Worm (Caenorhabditis elegans) whole organism, L3 larva: ENCODE data around the gene M03A8.3.

ENCODE experiments used
- R02D3.7 ChIP-seq: fragments of 150-350 bp; optimal IDR thresholded peaks from 2 replicates; lab custom pipeline; 2014; ENCODE audit warnings: missing biosample characterization, missing genetic modification characterization
- ZK546.5 ChIP-seq: sonication (generic microtip); optimal IDR thresholded peaks from 2 replicates; lab custom pipeline; 2017; ENCODE audit warnings: missing biosample characterization, missing genetic modification characterization
- aly-2 ChIP-seq: fragments of 150-350 bp; optimal IDR thresholded peaks from 2 replicates; lab custom pipeline; 2014; ENCODE audit warnings: missing biosample characterization, missing genetic modification characterization
- ama-1 ChIP-seq: fragments of 150-350 bp; optimal IDR thresholded peaks from 2 replicates; lab custom pipeline; 2018
- ceh-16 ChIP-seq: sonication (generic microtip); optimal IDR thresholded peaks from 2 replicates; lab custom pipeline; 2017; ENCODE audit warnings: missing biosample characterization, missing genetic modification characterization
- ceh-28 ChIP-seq: fragments of 150-350 bp; optimal IDR thresholded peaks from 2 replicates; lab custom pipeline; 2014; ENCODE audit warnings: missing biosample characterization, missing genetic modification reagents, missing genetic modification characterization
- ceh-82 ChIP-seq: fragments of 150-350 bp; optimal IDR thresholded peaks from 2 replicates; lab custom pipeline; 2014; ENCODE audit warnings: missing biosample characterization, missing genetic modification characterization
- ceh-9 ChIP-seq: sonication (generic microtip); optimal IDR thresholded peaks from 2 replicates; lab custom pipeline; 2018; ENCODE audit warnings: missing biosample characterization, missing genetic modification characterization
- daf-12 ChIP-seq: fragments of 150-350 bp; optimal IDR thresholded peaks from 2 replicates; lab custom pipeline; 2014; ENCODE audit warnings: missing biosample characterization, missing genetic modification reagents, missing genetic modification characterization
- egl-27 ChIP-seq: sonication (generic microtip); optimal IDR thresholded peaks from 4 replicates; lab custom pipeline; 2017; ENCODE audit warnings: missing biosample characterization, missing genetic modification reagents, missing genetic modification characterization
- egl-5 ChIP-seq: fragments of 150-350 bp; optimal IDR thresholded peaks from 2 replicates; lab custom pipeline; 2017; ENCODE audit warnings: missing biosample characterization, missing genetic modification reagents, missing genetic modification characterization, inconsistent platforms
- elt-1 ChIP-seq: fragments of 150-350 bp; optimal IDR thresholded peaks from 2 replicates; lab custom pipeline; 2014; ENCODE audit warnings: missing biosample characterization, missing genetic modification characterization
- elt-2 ChIP-seq: sonication (generic microtip); optimal IDR thresholded peaks from 2 replicates; lab custom pipeline; 2016; ENCODE audit warnings: missing genetic modification reagents, mild to moderate bottlenecking, missing genetic modification characterization, missing compliant biosample characterization
- elt-3 ChIP-seq, 3 experiments: fragments of 150-350 bp in 1 of 3; sonication (generic microtip) in 2 of 3; optimal IDR thresholded peaks; 2 replicates in 2 of 3; 4 replicates in 1 of 3; lab custom pipeline; 2014 to 2017; ENCODE audit warnings: missing biosample characterization in 3 of 3, missing genetic modification characterization in 3 of 3
- eor-1 ChIP-seq, 2 experiments: fragments of 150-350 bp; optimal IDR thresholded peaks; 2 replicates each; lab custom pipeline; 2014 to 2018; ENCODE audit warnings: missing biosample characterization in 2 of 2, missing genetic modification characterization in 2 of 2
- fkh-10 ChIP-seq: sonication (generic microtip); optimal IDR thresholded peaks from 2 replicates; lab custom pipeline; 2017; ENCODE audit warnings: missing biosample characterization, missing genetic modification reagents, missing genetic modification characterization
- fkh-2 ChIP-seq: fragments of 150-350 bp; optimal IDR thresholded peaks from 2 replicates; lab custom pipeline; 2014; ENCODE audit warnings: missing biosample characterization, missing genetic modification reagents, missing genetic modification characterization
- fos-1 ChIP-seq: fragments of 150-350 bp; optimal IDR thresholded peaks from 2 replicates; lab custom pipeline; 2014; ENCODE audit warnings: missing biosample characterization, missing genetic modification characterization
- hmg-11 ChIP-seq: sonication (generic microtip); optimal IDR thresholded peaks from 2 replicates; lab custom pipeline; 2016; ENCODE audit warnings: missing genetic modification characterization, missing compliant biosample characterization
- jun-1 ChIP-seq: fragments of 150-350 bp; optimal IDR thresholded peaks from 2 replicates; lab custom pipeline; 2014; ENCODE audit warnings: missing biosample characterization, missing genetic modification reagents, missing genetic modification characterization
- lin-15B ChIP-seq: fragments of 150-350 bp; optimal IDR thresholded peaks from 2 replicates; lab custom pipeline; 2014; ENCODE audit warnings: missing biosample characterization, missing genetic modification characterization
- lin-39 ChIP-seq: fragments of 150-350 bp; optimal IDR thresholded peaks from 2 replicates; lab custom pipeline; 2018; ENCODE audit warnings: missing biosample characterization, missing genetic modification reagents, missing genetic modification characterization
- lsy-12 ChIP-seq: sonication (generic microtip); optimal IDR thresholded peaks from 2 replicates; lab custom pipeline; 2016; ENCODE audit warnings: mild to moderate bottlenecking, missing genetic modification characterization, missing compliant biosample characterization
- mdl-1 ChIP-seq: fragments of 150-350 bp; optimal IDR thresholded peaks from 2 replicates; lab custom pipeline; 2014; ENCODE audit warnings: missing biosample characterization, missing genetic modification characterization
- mml-1 ChIP-seq: fragments of 150-350 bp; sonication (generic microtip); optimal IDR thresholded peaks from 3 replicates; lab custom pipeline; 2014; ENCODE audit warnings: missing biosample characterization, missing genetic modification characterization
- nfya-1 ChIP-seq: sonication (generic microtip); optimal IDR thresholded peaks from 2 replicates; lab custom pipeline; 2017; ENCODE audit warnings: missing genetic modification characterization, mild to moderate bottlenecking, missing compliant biosample characterization, antibody characterized with exemption, moderate library complexity; ENCODE audit not compliant: insufficient read depth
- nhr-11 ChIP-seq: fragments of 150-350 bp; optimal IDR thresholded peaks from 2 replicates; lab custom pipeline; 2014; ENCODE audit warnings: missing biosample characterization, missing genetic modification characterization
- nhr-12 ChIP-seq: fragments of 150-350 bp; optimal IDR thresholded peaks from 2 replicates; lab custom pipeline; 2014; ENCODE audit warnings: missing biosample characterization, missing genetic modification characterization
- nhr-23 ChIP-seq: fragments of 150-350 bp; optimal IDR thresholded peaks from 2 replicates; lab custom pipeline; 2014; ENCODE audit warnings: missing biosample characterization, missing genetic modification reagents, missing genetic modification characterization
- nhr-237 ChIP-seq: fragments of 150-350 bp; optimal IDR thresholded peaks from 2 replicates; lab custom pipeline; 2014; ENCODE audit warnings: missing biosample characterization, missing genetic modification characterization
- nhr-25 ChIP-seq: sonication (generic microtip); optimal IDR thresholded peaks from 2 replicates; lab custom pipeline; 2017; ENCODE audit warnings: missing biosample characterization, missing genetic modification characterization
- nhr-28 ChIP-seq: fragments of 150-350 bp; optimal IDR thresholded peaks from 2 replicates; lab custom pipeline; 2014; ENCODE audit warnings: missing biosample characterization, missing genetic modification characterization
- nhr-43 ChIP-seq: sonication (generic microtip); optimal IDR thresholded peaks from 2 replicates; lab custom pipeline; 2016; ENCODE audit warnings: mild to moderate bottlenecking, missing genetic modification characterization, missing compliant biosample characterization; ENCODE audit not compliant: poor library complexity, severe bottlenecking
- nhr-67 ChIP-seq: fragments of 150-350 bp; optimal IDR thresholded peaks from 2 replicates; lab custom pipeline; 2014; ENCODE audit warnings: missing biosample characterization, missing genetic modification characterization
- nhr-76 ChIP-seq: fragments of 150-350 bp; sonication (generic microtip); optimal IDR thresholded peaks from 5 replicates; lab custom pipeline; 2014; ENCODE audit warnings: missing biosample characterization, missing genetic modification characterization
- nhr-77 ChIP-seq: fragments of 150-350 bp; optimal IDR thresholded peaks from 2 replicates; lab custom pipeline; 2014; ENCODE audit warnings: missing biosample characterization, missing genetic modification characterization
- pha-4 ChIP-seq: fragments of 150-350 bp; optimal IDR thresholded peaks from 2 replicates; lab custom pipeline; 2014; ENCODE audit warnings: missing biosample characterization, missing genetic modification reagents, missing genetic modification characterization
- pqm-1 ChIP-seq: fragments of 150-350 bp; optimal IDR thresholded peaks from 2 replicates; lab custom pipeline; 2017; ENCODE audit warnings: missing biosample characterization, missing genetic modification characterization, inconsistent platforms
- sea-2 ChIP-seq: fragments of 150-350 bp; sonication (generic microtip); optimal IDR thresholded peaks from 4 replicates; lab custom pipeline; 2014; ENCODE audit warnings: missing biosample characterization, missing genetic modification reagents, missing genetic modification characterization
- skn-1 ChIP-seq: fragments of 150-350 bp; optimal IDR thresholded peaks from 2 replicates; lab custom pipeline; 2014; ENCODE audit warnings: missing biosample characterization, missing genetic modification characterization
- snpc-4 ChIP-seq: fragments of 150-350 bp; optimal IDR thresholded peaks from 2 replicates; lab custom pipeline; 2014; ENCODE audit warnings: missing biosample characterization, missing genetic modification characterization
- tbx-2 ChIP-seq: sonication (generic microtip); optimal IDR thresholded peaks from 2 replicates; lab custom pipeline; 2016; ENCODE audit warnings: mild to moderate bottlenecking, missing genetic modification characterization, missing compliant biosample characterization
- unc-39 ChIP-seq: sonication (generic microtip); optimal IDR thresholded peaks from 4 replicates; lab custom pipeline; 2017; ENCODE audit warnings: missing biosample characterization, missing genetic modification characterization
- unc-62 ChIP-seq: fragments of 150-350 bp; sonication (generic microtip); optimal IDR thresholded peaks from 4 replicates; lab custom pipeline; 2014; ENCODE audit warnings: missing biosample characterization, missing genetic modification reagents, missing genetic modification characterization
- zag-1 ChIP-seq: fragments of 150-350 bp; optimal IDR thresholded peaks from 2 replicates; lab custom pipeline; 2014; ENCODE audit warnings: missing biosample characterization, missing genetic modification characterization
- ztf-11 ChIP-seq: fragments of 150-350 bp; optimal IDR thresholded peaks from 2 replicates; lab custom pipeline; 2014; ENCODE audit warnings: missing biosample characterization, missing genetic modification characterization
- ztf-4 ChIP-seq: fragments of 150-350 bp; optimal IDR thresholded peaks from 2 replicates; lab custom pipeline; 2014; ENCODE audit warnings: missing biosample characterization, missing genetic modification characterization

Gene M03A8.3

DNA sequence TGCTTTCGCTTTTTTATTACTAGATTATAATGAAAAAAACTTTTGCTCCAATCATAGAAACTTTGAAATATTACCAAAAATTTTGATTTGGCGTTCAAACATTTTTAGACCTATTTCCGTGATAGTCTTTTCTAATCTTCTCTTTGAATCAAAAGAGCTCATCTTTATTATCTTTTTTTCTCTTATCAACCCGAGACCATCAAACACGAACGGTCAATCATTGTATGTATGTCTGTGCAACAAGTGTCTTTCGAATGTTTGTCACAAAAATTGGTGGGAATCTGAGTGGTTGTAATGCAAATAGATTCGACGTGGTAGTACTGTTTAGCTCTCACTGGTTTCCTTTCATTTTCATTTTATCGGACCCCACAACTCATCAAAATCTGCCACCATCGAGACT lies at the start of gene M03A8.3:
TSS of gene M03A8.3 (plus strand) at position 278 of the 400 bp plus-strand sequence.
- TF ChIP-seq ZK546.5 (no peak), tbx-2 (tag; lab: Kevin White, UChicago) (no peak), elt-2 (tag; lab: Kevin White, UChicago) (peak; percentile 48), pqm-1 (tag; lab: Kevin White, UChicago) (peak; percentile 1), egl-27 (no peak), ceh-28 (tag; lab: Kevin White, UChicago) (no peak), ceh-82 (no peak), nhr-23 (tag; lab: Kevin White, UChicago) (no peak), nhr-76 (tag; lab: Kevin White, UChicago) (no peak), jun-1 (tag; lab: Kevin White, UChicago) (no peak), nhr-67 (no peak), skn-1 (tag; lab: Kevin White, UChicago) (no peak), lsy-12 (tag; lab: Kevin White, UChicago) (no peak), elt-1 (no peak)

DNA sequence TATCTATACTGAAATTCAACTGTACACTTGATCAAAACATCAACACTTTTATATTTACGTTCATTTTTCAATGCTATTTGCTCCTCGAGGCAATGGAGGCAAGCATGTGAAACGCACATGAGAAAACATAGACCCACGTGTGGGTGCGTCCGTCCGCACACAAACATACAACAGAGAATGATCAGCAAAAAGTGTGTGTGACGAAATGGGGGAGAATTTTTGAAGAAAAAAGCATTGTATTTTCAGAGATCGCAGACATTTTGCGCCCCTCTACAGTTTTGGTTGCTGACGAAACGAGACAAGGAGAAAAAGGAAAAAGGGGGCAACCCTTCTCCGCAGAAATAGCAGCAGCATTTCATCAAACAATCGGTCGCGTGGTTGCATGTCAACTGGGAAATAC lies 49.7 kb upstream of the M03A8.3 start:
- TF ChIP-seq unc-62 (peak; percentile 41), lin-39 (tag; lab: Kevin White, UChicago) (peak; percentile 72), egl-5 (peak; percentile 75), ceh-9 (tag; lab: Kevin White, UChicago) (no peak), ztf-11 (tag; lab: Kevin White, UChicago) (no peak), nhr-43 (tag; lab: Kevin White, UChicago) (peak; percentile 83), lsy-12 (tag; lab: Kevin White, UChicago) (peak; percentile 11), nfya-1 (tag; lab: Kevin White, UChicago) (peak; percentile 75), ceh-82 (no peak), fos-1 (tag; lab: Kevin White, UChicago) (no peak), tbx-2 (tag; lab: Kevin White, UChicago) (peak; percentile 77), nhr-28 (tag; lab: Kevin White, UChicago) (no peak), ceh-16 (tag; lab: Kevin White, UChicago) (no peak), aly-2 (tag; lab: Kevin White, UChicago) (no peak), egl-27 (peak; percentile 84), pqm-1 (tag; lab: Kevin White, UChicago) (peak; percentile 87), elt-3 (tag; optimal IDR thresholded peaks at IDR 0.05; lab: Kevin White, UChicago) (peak in 1 of 3 experiments; percentile 78), fkh-10 (GFP tag; lab: Kevin White, UChicago) (no peak), elt-2 (tag; lab: Kevin White, UChicago) (peak; percentile 89), unc-39 (tag; lab: Kevin White, UChicago) (no peak), fkh-2 (tag; lab: Kevin White, UChicago) (no peak), ZK546.5 (no peak), zag-1 (tag; lab: Kevin White, UChicago) (no peak), nhr-237 (tag; lab: Kevin White, UChicago) (no peak), sea-2 (no peak), nhr-67 (no peak), eor-1 (tag; optimal IDR thresholded peaks at IDR 0.05; lab: Kevin White, UChicago) (peak; percentile 39 to 57), nhr-25 (peak; percentile 95), ama-1 (lab: Kevin White, UChicago) (peak; percentile 70), ceh-28 (tag; lab: Kevin White, UChicago) (peak; percentile 45), nhr-11 (peak; percentile 64), nhr-76 (tag; lab: Kevin White, UChicago) (no peak), R02D3.7 (tag; lab: Kevin White, UChicago) (no peak), skn-1 (tag; lab: Kevin White, UChicago) (no peak), jun-1 (tag; lab: Kevin White, UChicago) (peak; percentile 85), ztf-4 (tag; lab: Kevin White, UChicago) (no peak), mml-1 (tag; lab: Kevin White, UChicago) (peak; percentile 97), mdl-1 (tag; lab: Kevin White, UChicago) (peak; percentile 100), lin-15B (tag; lab: Kevin White, UChicago) (no peak), nhr-77 (tag; lab: Kevin White, UChicago) (no peak), nhr-12 (no peak), pha-4 (tag; lab: Kevin White, UChicago) (peak; percentile 99), snpc-4 (tag; lab: Kevin White, UChicago) (peak; percentile 31), nhr-23 (tag; lab: Kevin White, UChicago) (peak; percentile 86), hmg-11 (tag; lab: Kevin White, UChicago) (peak; percentile 68), daf-12 (no peak), elt-1 (peak; percentile 54)
